Worm (Caenorhabditis elegans): ENCODE results near the gene chmp-7.

DNA sequence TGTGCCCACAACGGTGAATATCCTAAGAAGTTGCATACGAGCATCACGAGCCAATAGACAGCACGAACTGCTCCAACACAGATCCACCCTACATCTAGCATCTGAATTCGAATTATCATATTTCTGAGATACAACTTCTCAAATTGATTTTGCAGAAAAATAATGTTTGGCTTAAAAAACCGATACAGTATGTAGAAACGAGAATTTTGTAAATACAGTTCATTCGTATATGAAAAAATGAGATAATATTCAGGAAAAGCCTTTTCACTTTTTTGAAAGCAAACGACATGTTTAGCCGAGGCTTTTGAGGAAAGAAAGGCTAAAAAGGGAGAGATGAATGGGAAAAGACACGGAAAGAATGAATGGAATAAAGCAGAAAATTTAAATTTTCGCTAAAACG lies 13.5 kb upstream of the chmp-7 start, which contains the start of gene F37B12.3:
- TF ChIP-seq F49E8.2 (tag; optimal IDR thresholded peaks at IDR 0.05; ENCODE audit: insufficient read depth) (no peak), snpc-1.1 (tag; optimal IDR thresholded peaks at IDR 0.05; ENCODE audit: insufficient read depth) (no peak)
